Fruit fly (Drosophila melanogaster) whole organism, embryonic: Measurements from ENCODE around the gene CG43245.

Experiments
- Abd-B ChIP-seq: fragments of 200-800 bp; sonication (Bioruptor generic); optimal IDR thresholded peaks from 2 replicates; lab custom pipeline; 2018; ENCODE audit warnings: missing biosample characterization, mild to moderate bottlenecking, missing genetic modification characterization, moderate library complexity
- Ada2b ChIP-seq: fragments of 200-800 bp; sonication (Bioruptor generic); IDR thresholded peaks from 2 replicates; pipeline ENCODE4 v1.3.6; 2022; ENCODE audit warnings: missing biosample characterization, missing genetic modification characterization
- Atf-2 ChIP-seq: fragments of 200-800 bp; sonication (Bioruptor generic); optimal IDR thresholded peaks from 2 replicates; lab custom pipeline; 2016; ENCODE audit warnings: missing biosample characterization, missing genetic modification characterization
- Awh ChIP-seq: fragments of 200-800 bp; sonication (Bioruptor generic); IDR thresholded peaks from 2 replicates; pipeline ENCODE4, ENCODE4 v1.3.6; 2022; ENCODE audit warnings: missing biosample characterization, missing genetic modification characterization
- Bgb ChIP-seq: fragments of 200-800 bp; sonication (Bioruptor generic); IDR thresholded peaks from 2 replicates; pipeline ENCODE4 v1.3.6; 2022; ENCODE audit warnings: missing biosample characterization, missing genetic modification characterization; ENCODE audit not compliant: partially characterized antibody
- CG10274 ChIP-seq: fragments of 200-800 bp; sonication (Bioruptor generic); optimal IDR thresholded peaks from 3 replicates; lab custom pipeline; 2017; ENCODE audit warnings: missing biosample characterization, mild to moderate bottlenecking, missing genetic modification characterization
- CG12071 ChIP-seq: fragments of 200-800 bp; sonication (Bioruptor generic); optimal IDR thresholded peaks from 3 replicates; lab custom pipeline; 2018; ENCODE audit warnings: missing biosample characterization, mild to moderate bottlenecking, missing genetic modification characterization
- CG13123 ChIP-seq: fragments of 200-800 bp; sonication (Bioruptor generic); optimal IDR thresholded peaks from 2 replicates; lab custom pipeline; 2016; ENCODE audit warnings: missing biosample characterization, missing genetic modification characterization
- CG16779 ChIP-seq: fragments of 200-800 bp; sonication (Bioruptor generic); IDR thresholded peaks from 2 replicates; pipeline ENCODE4 v1.3.6; 2022; ENCODE audit warnings: missing biosample characterization, missing genetic modification characterization
- CG17361 ChIP-seq: fragments of 200-800 bp; sonication (Bioruptor generic); IDR thresholded peaks from 3 replicates; pipeline ENCODE4 v1.3.6; 2022; ENCODE audit warnings: missing biosample characterization, missing genetic modification characterization
- CG17802 ChIP-seq: fragments of 200-800 bp; sonication (Bioruptor generic); optimal IDR thresholded peaks from 2 replicates; lab custom pipeline; 2018; ENCODE audit warnings: missing biosample characterization, mild to moderate bottlenecking, missing genetic modification characterization, moderate library complexity
- CG18476 ChIP-seq: fragments of 200-800 bp; sonication (Bioruptor generic); optimal IDR thresholded peaks from 2 replicates; lab custom pipeline; 2016; ENCODE audit warnings: missing biosample characterization, mild to moderate bottlenecking, missing genetic modification characterization
- CG2889 ChIP-seq: fragments of 200-800 bp; sonication (Bioruptor generic); IDR thresholded peaks from 3 replicates; pipeline ENCODE4 v1.3.6; 2022; ENCODE audit warnings: missing biosample characterization, missing genetic modification characterization
- CG30403 ChIP-seq: fragments of 200-800 bp; sonication (Bioruptor generic); optimal IDR thresholded peaks from 3 replicates; lab custom pipeline; 2016; ENCODE audit warnings: missing biosample characterization, missing genetic modification characterization
- CG30431 ChIP-seq: fragments of 200-800 bp; sonication (Bioruptor generic); optimal IDR thresholded peaks from 2 replicates; lab custom pipeline; 2017; ENCODE audit warnings: missing biosample characterization, missing genetic modification characterization
- CG31388 ChIP-seq: fragments of 200-800 bp; sonication (Bioruptor generic); optimal IDR thresholded peaks from 2 replicates; lab custom pipeline; 2016; ENCODE audit warnings: missing biosample characterization, missing genetic modification characterization
- CG33213 ChIP-seq: fragments of 200-800 bp; sonication (Bioruptor generic); optimal IDR thresholded peaks from 3 replicates; lab custom pipeline; 2016; ENCODE audit warnings: missing biosample characterization, missing genetic modification characterization
- CG43689 ChIP-seq: fragments of 200-800 bp; sonication (Bioruptor generic); IDR thresholded peaks from 2 replicates; pipeline ENCODE4 v1.3.6; 2022; ENCODE audit warnings: missing biosample characterization, missing genetic modification characterization
- CG5953 ChIP-seq: fragments of 200-800 bp; sonication (Bioruptor generic); IDR thresholded peaks from 2 replicates; pipeline ENCODE4 v1.3.6; 2022; ENCODE audit warnings: missing biosample characterization, missing genetic modification characterization
- CG6813 ChIP-seq: fragments of 200-800 bp; sonication (Bioruptor generic); optimal IDR thresholded peaks from 2 replicates; lab custom pipeline; 2017; ENCODE audit warnings: missing biosample characterization, missing genetic modification characterization, mild to moderate bottlenecking, moderate library complexity, missing genetic modification reagents
- CG8281 ChIP-seq: fragments of 200-800 bp; sonication (Bioruptor generic); optimal IDR thresholded peaks from 2 replicates; lab custom pipeline; 2018; ENCODE audit warnings: missing biosample characterization, mild to moderate bottlenecking, missing genetic modification characterization, moderate library complexity
- CrebB ChIP-seq: fragments of 200-800 bp; sonication (Bioruptor generic); optimal IDR thresholded peaks from 3 replicates; lab custom pipeline; 2018; ENCODE audit warnings: missing biosample characterization, mild to moderate bottlenecking, missing genetic modification characterization
- Ets65A ChIP-seq: fragments of 200-800 bp; sonication (Bioruptor generic); peaks from one replicate; lab custom pipeline; 2016; ENCODE audit warnings: missing biosample characterization, missing genetic modification characterization
- GATAe ChIP-seq: fragments of 200-800 bp; sonication (Bioruptor generic); conservative IDR thresholded peaks from 2 replicates; pipeline ENCODE4 v1.3.6; 2022; ENCODE audit warnings: missing biosample characterization, missing genetic modification characterization
- HLHmδ ChIP-seq: fragments of 200-800 bp; sonication (Bioruptor generic); optimal IDR thresholded peaks from 2 replicates; lab custom pipeline; 2018; ENCODE audit warnings: missing biosample characterization, mild to moderate bottlenecking, missing genetic modification characterization, moderate library complexity
- Hmx ChIP-seq: fragments of 200-800 bp; sonication (Bioruptor generic); optimal IDR thresholded peaks from 2 replicates; lab custom pipeline; 2016; ENCODE audit warnings: missing biosample characterization, missing genetic modification characterization
- Jarid2 ChIP-seq: fragments of 200-800 bp; sonication (Bioruptor generic); optimal IDR thresholded peaks from 3 replicates; lab custom pipeline; 2017; ENCODE audit warnings: mild to moderate bottlenecking, missing biosample characterization, missing genetic modification reagents, missing genetic modification characterization
- Lpt ChIP-seq: fragments of >200 bp; optimal IDR thresholded peaks from 2 replicates; lab custom pipeline; 2018; ENCODE audit warnings: missing biosample characterization, missing genetic modification characterization
- Med ChIP-seq: fragments of 200-800 bp; sonication (Bioruptor generic); peaks from one replicate; lab custom pipeline; 2016; ENCODE audit warnings: missing biosample characterization, missing genetic modification characterization, mild to moderate bottlenecking, inconsistent platforms, moderate library complexity
- Nf-YC ChIP-seq: fragments of 200-800 bp; optimal IDR thresholded peaks from 3 replicates; lab custom pipeline; 2019; ENCODE audit warnings: missing biosample characterization, mild to moderate bottlenecking, missing genetic modification characterization, moderate library complexity
- NfI ChIP-seq: fragments of 200-800 bp; sonication (Bioruptor generic); optimal IDR thresholded peaks from 3 replicates; lab custom pipeline; 2018; ENCODE audit warnings: missing biosample characterization, mild to moderate bottlenecking, missing genetic modification characterization, moderate library complexity
- Six4 ChIP-seq: fragments of 200-800 bp; sonication (Bioruptor generic); optimal IDR thresholded peaks from 2 replicates; lab custom pipeline; 2016; ENCODE audit warnings: missing biosample characterization, missing genetic modification characterization
- Sox100B ChIP-seq: fragments of 200-800 bp; sonication (Bioruptor generic); optimal IDR thresholded peaks from 3 replicates; lab custom pipeline; 2018; ENCODE audit warnings: missing biosample characterization, mild to moderate bottlenecking, missing genetic modification characterization
- aop ChIP-seq: fragments of 200-800 bp; sonication (Bioruptor generic); IDR thresholded peaks from 2 replicates; pipeline ENCODE4 v1.3.6; 2022; ENCODE audit warnings: missing biosample characterization, missing genetic modification characterization
- danr ChIP-seq: fragments of 200-800 bp; sonication (Bioruptor generic); IDR thresholded peaks from 2 replicates; pipeline ENCODE4 v1.3.6; 2022; ENCODE audit warnings: missing biosample characterization, missing genetic modification characterization
- disco-r ChIP-seq: fragments of 200-800 bp; sonication (Bioruptor generic); optimal IDR thresholded peaks from 2 replicates; lab custom pipeline; 2016; ENCODE audit warnings: missing biosample characterization, missing genetic modification characterization
- dm ChIP-seq: fragments of 200-800 bp; sonication (Bioruptor generic); optimal IDR thresholded peaks from 3 replicates; lab custom pipeline; 2016; ENCODE audit warnings: missing biosample characterization, missing genetic modification characterization
- fd102C ChIP-seq: fragments of 200-800 bp; sonication (Bioruptor generic); optimal IDR thresholded peaks from 2 replicates; lab custom pipeline; 2018; ENCODE audit warnings: missing biosample characterization, mild to moderate bottlenecking, missing genetic modification characterization, moderate library complexity
- gsb ChIP-seq: fragments of 200-800 bp; sonication (Bioruptor generic); IDR thresholded peaks from 2 replicates; pipeline ENCODE4 v1.3.6; 2022; ENCODE audit warnings: missing biosample characterization, missing genetic modification characterization
- gt ChIP-seq: fragments of 200-800 bp; sonication (Bioruptor generic); IDR thresholded peaks from 2 replicates; pipeline ENCODE4 v1.3.6; 2022; ENCODE audit warnings: missing biosample characterization, missing genetic modification characterization
- lbe ChIP-seq: fragments of 200-800 bp; sonication (Bioruptor generic); optimal IDR thresholded peaks from 2 replicates; lab custom pipeline; 2016; ENCODE audit warnings: missing biosample characterization, mild to moderate bottlenecking, missing genetic modification characterization
- lmd ChIP-seq: fragments of 200-800 bp; sonication (Bioruptor generic); IDR thresholded peaks from 2 replicates; pipeline ENCODE4 v1.3.6; 2022; ENCODE audit warnings: missing biosample characterization, missing genetic modification characterization
- lov ChIP-seq, 2 experiments: fragments of 200-800 bp in 1 of 2; fragments of >200 bp in 1 of 2; sonication (Bioruptor generic) in 1 of 2; IDR thresholded peaks in 1 of 2; optimal IDR thresholded peaks in 1 of 2; 2 replicates in 1 of 2; 3 replicates in 1 of 2; pipeline versions ENCODE4 v1.3.6 to Lab custom; 2017 to 2022; ENCODE audit warnings: missing biosample characterization in 1 of 2, missing genetic modification characterization in 1 of 2
- luna ChIP-seq: fragments of 200-800 bp; sonication (Bioruptor generic); optimal IDR thresholded peaks from 2 replicates; lab custom pipeline; 2016; ENCODE audit warnings: missing biosample characterization, missing genetic modification characterization
- peb ChIP-seq: fragments of 200-800 bp; sonication (Bioruptor generic); IDR thresholded peaks from 2 replicates; pipeline ENCODE4 v1.3.6; 2022; ENCODE audit warnings: missing biosample characterization, missing genetic modification characterization
- pros ChIP-seq: fragments of 200-800 bp; sonication (Bioruptor generic); optimal IDR thresholded peaks from 3 replicates; lab custom pipeline; 2019; ENCODE audit warnings: missing biosample characterization, mild to moderate bottlenecking, missing genetic modification characterization, moderate library complexity
- rib ChIP-seq: fragments of 200-800 bp; sonication (Bioruptor generic); IDR thresholded peaks from 2 replicates; pipeline ENCODE4 v1.3.6; 2022; ENCODE audit warnings: missing biosample characterization, missing genetic modification characterization
- stc ChIP-seq: fragments of 200-800 bp; sonication (Bioruptor generic); IDR thresholded peaks from 2 replicates; pipeline ENCODE4 v1.3.6; 2022; ENCODE audit warnings: missing biosample characterization, missing genetic modification characterization
- sug ChIP-seq: fragments of 200-800 bp; optimal IDR thresholded peaks from 2 replicates; lab custom pipeline; 2019; ENCODE audit warnings: missing biosample characterization, mild to moderate bottlenecking, missing genetic modification characterization, moderate library complexity
- wek ChIP-seq: fragments of 200-800 bp; sonication (Bioruptor generic); optimal IDR thresholded peaks from 3 replicates; lab custom pipeline; 2018; ENCODE audit warnings: missing biosample characterization, mild to moderate bottlenecking, missing genetic modification characterization, moderate library complexity
- yki ChIP-seq: fragments of >200 bp; optimal IDR thresholded peaks from 3 replicates; lab custom pipeline; 2018

CG43245 gene

dm6 chr3L:10752588-10753057 is 19.1 kb upstream of the CG43245 start (continued):
- TF ChIP-seq dm (GFP tag; lab: Kevin White, UChicago) (peak; percentile 34), CG33213 (no peak), fd102C (no peak), HLHmδ (GFP tag; lab: Kevin White, UChicago) (no peak), Nf-YC (peak; percentile 90), CG18476 (GFP tag; lab: Kevin White, UChicago) (peak; percentile 82), Six4 (GFP tag; lab: Kevin White, UChicago) (peak; percentile 89), CG16779 (GFP tag; lab: Robert Waterston, UW) (no peak), lbe (GFP tag; lab: Kevin White, UChicago) (peak; percentile 40), CG30431 (GFP tag; lab: Kevin White, UChicago) (peak; percentile 86), CG30403 (peak; percentile 99), Sox100B (peak; percentile 99), CrebB (tag; lab: Kevin White, UChicago) (peak; percentile 92), Jarid2 (GFP tag; lab: Kevin White, UChicago) (peak; percentile 82), luna (GFP tag; lab: Kevin White, UChicago) (no peak), wek (GFP tag; lab: Kevin White, UChicago) (peak; percentile 57), rib (GFP tag; lab: Robert Waterston, UW) (peak; percentile 92), Ets65A (GFP tag; lab: Kevin White, UChicago) (peak; percentile 79), Lpt (no peak), CG2889 (GFP tag; lab: Robert Waterston, UW) (peak; percentile 94), peb (GFP tag; lab: Robert Waterston, UW) (peak; percentile 76), NfI (GFP tag; lab: Kevin White, UChicago) (peak; percentile 94), Bgb (GFP tag; lab: Robert Waterston, UW) (no peak), Ada2b (peak; percentile 87), CG10274 (peak; percentile 85), aop (no peak), Hmx (GFP tag; lab: Kevin White, UChicago) (peak; percentile 69), CG5953 (GFP tag; lab: Robert Waterston, UW) (peak; percentile 46; the same call in 1 of the 2 replicates), CG17802 (peak; percentile 68), GATAe (peak; percentile 88), gt (GFP tag; lab: Robert Waterston, UW) (peak; percentile 32; the same call in 1 of the 2 replicates), Awh (GFP tag; lab: Robert Waterston, UW) (peak; percentile 88), stc (GFP tag; lab: Robert Waterston, UW) (peak; percentile 95), CG8281 (tag; lab: Kevin White, UChicago) (peak; percentile 89), danr (GFP tag; lab: Robert Waterston, UW) (peak; percentile 94), yki (lab: Kevin White, UChicago) (no peak), Atf-2 (GFP tag; lab: Kevin White, UChicago) (no peak), Abd-B (peak; percentile 98), CG17361 (peak; percentile 99), CG6813 (GFP tag; lab: Kevin White, UChicago) (peak; percentile 93), sug (tag; lab: Kevin White, UChicago) (peak; percentile 95), CG12071 (peak; percentile 85), CG31388 (GFP tag; lab: Kevin White, UChicago) (peak; percentile 59), pros (GFP tag; lab: Kevin White, UChicago) (no peak), lov (optimal IDR thresholded peaks at IDR 0.05; lab: Kevin White, UChicago) (no peak), lov (GFP tag; IDR thresholded peaks at IDR 0.05; lab: Robert Waterston, UW) (0 out of 3 replicates have a peak, but pooled peaks have one; percentile 69), CG43689 (GFP tag; lab: Robert Waterston, UW) (peak; percentile 85), Med (GFP tag; lab: Kevin White, UChicago) (peak; percentile 89), CG13123 (GFP tag; lab: Kevin White, UChicago) (peak; percentile 89), gsb (GFP tag; lab: Robert Waterston, UW) (peak; percentile 91), lmd (GFP tag; lab: Robert Waterston, UW) (peak; percentile 98), disco-r (no peak)
